Worm (Caenorhabditis elegans) whole organism, late embryonic: ENCODE measurements around the gene tra-4.

Experiments
- C08G9.2 ChIP-seq: sonication (generic microtip); optimal IDR thresholded peaks from 2 replicates; lab custom pipeline; 2016; ENCODE audit warnings: mild to moderate bottlenecking, missing genetic modification characterization, moderate library complexity, missing compliant biosample characterization
- K02D7.2 ChIP-seq: sonication (generic microtip); optimal IDR thresholded peaks from 2 replicates; lab custom pipeline; 2017; ENCODE audit warnings: mild to moderate bottlenecking, missing genetic modification characterization, missing compliant biosample characterization
- K09A11.1 ChIP-seq: sonication (generic microtip); optimal IDR thresholded peaks from 2 replicates; lab custom pipeline; 2017; ENCODE audit warnings: antibody characterized with exemption, mild to moderate bottlenecking, missing genetic modification characterization, missing compliant biosample characterization; ENCODE audit not compliant: insufficient read depth
- T23F11.4 ChIP-seq: fragments of 200-800 bp; sonication (Bioruptor generic); optimal IDR thresholded peaks from 2 replicates; lab custom pipeline; 2018; ENCODE audit warnings: mild to moderate bottlenecking, missing genetic modification characterization, missing compliant biosample characterization
- Y22D7AL.16 ChIP-seq: sonication (generic microtip); optimal IDR thresholded peaks from 2 replicates; lab custom pipeline; 2016; ENCODE audit warnings: missing genetic modification characterization, missing compliant biosample characterization
- ama-1 ChIP-seq: fragments of 150-350 bp; optimal IDR thresholded peaks from 2 replicates; lab custom pipeline; 2014
- ceh-2 ChIP-seq: sonication (generic microtip); optimal IDR thresholded peaks from 2 replicates; lab custom pipeline; 2016; ENCODE audit warnings: missing genotype, missing genetic modification characterization, missing compliant biosample characterization
- ceh-30 ChIP-seq: fragments of 150-350 bp; optimal IDR thresholded peaks from 2 replicates; lab custom pipeline; 2014; ENCODE audit warnings: missing biosample characterization, missing genetic modification characterization
- ceh-34 ChIP-seq: sonication (generic microtip); optimal IDR thresholded peaks from 2 replicates; lab custom pipeline; 2016; ENCODE audit warnings: mild to moderate bottlenecking, missing genetic modification characterization, missing compliant biosample characterization
- ceh-48 ChIP-seq: sonication (generic microtip); optimal IDR thresholded peaks from 2 replicates; lab custom pipeline; 2016; ENCODE audit warnings: missing genetic modification characterization, inconsistent platforms, missing compliant biosample characterization
- ceh-9 ChIP-seq: sonication (generic microtip); optimal IDR thresholded peaks from 2 replicates; lab custom pipeline; 2016; ENCODE audit warnings: mild to moderate bottlenecking, missing genetic modification characterization, inconsistent platforms, missing compliant biosample characterization
- dmd-4 ChIP-seq: sonication (generic microtip); optimal IDR thresholded peaks from 2 replicates; lab custom pipeline; 2016; ENCODE audit warnings: borderline replicate concordance, missing genetic modification characterization, missing compliant biosample characterization
- dve-1 ChIP-seq: sonication (generic microtip); optimal IDR thresholded peaks from 2 replicates; lab custom pipeline; 2017; ENCODE audit warnings: antibody characterized with exemption, mild to moderate bottlenecking, missing genetic modification characterization, missing compliant biosample characterization
- elt-2 ChIP-seq: sonication (generic microtip); optimal IDR thresholded peaks from 2 replicates; lab custom pipeline; 2016; ENCODE audit warnings: missing genetic modification reagents, missing genetic modification characterization, missing compliant biosample characterization
- elt-4 ChIP-seq: sonication (generic microtip); optimal IDR thresholded peaks from 2 replicates; lab custom pipeline; 2016; ENCODE audit warnings: missing genetic modification characterization, missing compliant biosample characterization
- ets-4 ChIP-seq: sonication (generic microtip); optimal IDR thresholded peaks from 2 replicates; lab custom pipeline; 2016; ENCODE audit warnings: missing genetic modification characterization, missing compliant biosample characterization
- eyg-1 ChIP-seq: sonication (generic microtip); optimal IDR thresholded peaks from 2 replicates; lab custom pipeline; 2016; ENCODE audit warnings: missing genotype, missing genetic modification characterization, missing compliant biosample characterization
- fax-1 ChIP-seq: sonication (generic microtip); optimal IDR thresholded peaks from 2 replicates; lab custom pipeline; 2016; ENCODE audit warnings: missing genotype, missing genetic modification characterization, missing compliant biosample characterization
- fkh-10 ChIP-seq: fragments of 150-350 bp; optimal IDR thresholded peaks from 2 replicates; lab custom pipeline; 2014; ENCODE audit warnings: missing biosample characterization, missing genetic modification reagents, missing genetic modification characterization
- fkh-6 ChIP-seq: sonication (generic microtip); optimal IDR thresholded peaks from 2 replicates; lab custom pipeline; 2016; ENCODE audit warnings: missing genetic modification characterization, missing compliant biosample characterization
- gmeb-2 ChIP-seq: sonication (generic microtip); optimal IDR thresholded peaks from 2 replicates; lab custom pipeline; 2016; ENCODE audit warnings: missing genetic modification characterization, inconsistent platforms, missing compliant biosample characterization
- hlh-15 ChIP-seq: sonication (generic microtip); optimal IDR thresholded peaks from 2 replicates; lab custom pipeline; 2016; ENCODE audit warnings: missing genetic modification characterization, missing compliant biosample characterization
- hlh-6 ChIP-seq: sonication (generic microtip); optimal IDR thresholded peaks from 2 replicates; lab custom pipeline; 2016; ENCODE audit warnings: missing genotype, missing genetic modification characterization, missing compliant biosample characterization
- madf-2 ChIP-seq: sonication (generic microtip); optimal IDR thresholded peaks from 2 replicates; lab custom pipeline; 2017; ENCODE audit warnings: missing genetic modification characterization, missing compliant biosample characterization
- nhr-11 ChIP-seq: fragments of 150-350 bp; optimal IDR thresholded peaks from 2 replicates; lab custom pipeline; 2014; ENCODE audit warnings: missing biosample characterization, missing genetic modification characterization
- pag-3 ChIP-seq: sonication (generic microtip); optimal IDR thresholded peaks from 2 replicates; lab custom pipeline; 2016; ENCODE audit warnings: missing compliant biosample characterization, missing genetic modification characterization, borderline replicate concordance
- pat-9 ChIP-seq: fragments of 200-800 bp; sonication (Bioruptor generic); optimal IDR thresholded peaks from 2 replicates; lab custom pipeline; 2018; ENCODE audit warnings: mild to moderate bottlenecking, missing genetic modification characterization, moderate library complexity, missing compliant biosample characterization
- pax-1 ChIP-seq: fragments of 150-350 bp; optimal IDR thresholded peaks from 2 replicates; lab custom pipeline; 2014; ENCODE audit warnings: missing biosample characterization, missing genetic modification characterization
- pha-4 ChIP-seq: fragments of 150-350 bp; optimal IDR thresholded peaks from 2 replicates; lab custom pipeline; 2018; ENCODE audit warnings: missing biosample characterization, missing genetic modification reagents, missing genetic modification characterization
- pros-1 ChIP-seq: fragments of 150-350 bp; optimal IDR thresholded peaks from 2 replicates; lab custom pipeline; 2014; ENCODE audit warnings: missing biosample characterization, missing genetic modification reagents, missing genetic modification characterization
- ref-2 ChIP-seq: sonication (generic microtip); optimal IDR thresholded peaks from 2 replicates; lab custom pipeline; 2016; ENCODE audit warnings: missing genetic modification characterization, missing compliant biosample characterization
- sdc-2 ChIP-seq: sonication (generic microtip); optimal IDR thresholded peaks from 2 replicates; lab custom pipeline; 2016; ENCODE audit warnings: missing genotype, missing genetic modification characterization, missing compliant biosample characterization
- tbx-2 ChIP-seq: sonication (generic microtip); optimal IDR thresholded peaks from 2 replicates; lab custom pipeline; 2016; ENCODE audit warnings: missing genetic modification characterization, missing compliant biosample characterization
- ttx-3 ChIP-seq: sonication (generic microtip); optimal IDR thresholded peaks from 2 replicates; lab custom pipeline; 2016; ENCODE audit warnings: missing genetic modification reagents, missing genetic modification characterization, missing compliant biosample characterization
- unc-42 ChIP-seq: sonication (generic microtip); optimal IDR thresholded peaks from 2 replicates; lab custom pipeline; 2016; ENCODE audit warnings: missing genotype, missing genetic modification characterization, missing compliant biosample characterization
- unc-86 ChIP-seq: sonication (generic microtip); optimal IDR thresholded peaks from 2 replicates; lab custom pipeline; 2016; ENCODE audit warnings: missing genetic modification characterization, missing compliant biosample characterization
- zip-5 ChIP-seq: sonication (generic microtip); optimal IDR thresholded peaks from 2 replicates; lab custom pipeline; 2016; ENCODE audit warnings: missing genetic modification characterization, missing compliant biosample characterization
- ztf-16 ChIP-seq: sonication (generic microtip); optimal IDR thresholded peaks from 2 replicates; lab custom pipeline; 2017; ENCODE audit warnings: missing genetic modification characterization, missing compliant biosample characterization

Gene tra-4

DNA sequence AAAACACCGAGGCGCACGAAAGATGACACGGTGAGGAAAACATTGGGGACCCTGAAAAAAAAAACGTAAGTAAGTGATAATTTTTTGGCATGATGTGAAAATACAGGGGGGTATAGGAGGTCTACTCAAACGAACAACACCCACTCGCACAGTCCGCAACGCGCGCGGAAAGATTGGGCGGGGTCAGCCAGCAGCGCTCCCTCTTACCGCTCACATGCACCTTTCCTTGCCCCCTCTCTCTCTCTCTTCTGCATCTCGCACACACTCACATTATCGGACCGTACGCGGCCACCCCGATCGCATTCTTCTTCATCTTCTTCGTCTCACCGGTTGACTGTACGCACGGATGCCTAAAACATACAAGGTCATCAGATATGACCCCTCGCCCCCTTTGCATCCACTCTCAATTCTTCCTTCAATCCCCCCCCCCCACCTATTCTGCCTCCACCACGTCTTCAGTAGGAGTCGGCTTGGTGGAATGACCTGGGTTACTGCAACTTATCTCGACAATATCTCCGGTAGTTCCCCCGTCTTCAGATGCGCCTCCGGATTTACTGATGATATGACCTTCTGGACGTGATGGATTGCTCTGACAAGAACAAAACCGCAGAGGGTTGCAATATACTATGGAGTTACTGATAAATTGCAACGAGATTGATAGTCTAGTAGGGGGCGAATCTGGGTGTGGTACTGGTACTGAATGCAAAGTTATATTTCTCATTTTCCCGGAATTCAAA lies 22.3 kb upstream of the tra-4 start, which contains the start of gene F53B3.5 (continued):
- TF ChIP-seq ama-1 (lab: Kevin White, UChicago) (no peak), ceh-9 (tag; lab: Kevin White, UChicago) (no peak), pros-1 (tag; lab: Kevin White, UChicago) (peak; percentile 53), pax-1 (no peak)
- TF ChIP-seq, all 69 proteins: peak for 10

ce11 chrX:2877433-2877832 lies 20.0 kb upstream of the tra-4 start:
- TF ChIP-seq pat-9 (no peak), pros-1 (tag; lab: Kevin White, UChicago) (no peak), fax-1 (no peak), hlh-6 (tag; lab: Kevin White, UChicago) (no peak), elt-2 (tag; lab: Kevin White, UChicago) (no peak), eyg-1 (tag; lab: Kevin White, UChicago) (no peak), pag-3 (tag; lab: Kevin White, UChicago) (no peak), dmd-4 (tag; lab: Kevin White, UChicago) (no peak), C08G9.2 (tag; lab: Kevin White, UChicago) (no peak), fkh-10 (GFP tag; lab: Kevin White, UChicago) (no peak), ceh-30 (no peak), unc-42 (tag; lab: Kevin White, UChicago) (no peak), nhr-11 (tag; lab: Kevin White, UChicago) (no peak), ceh-48 (tag; lab: Kevin White, UChicago) (no peak)

DNA sequence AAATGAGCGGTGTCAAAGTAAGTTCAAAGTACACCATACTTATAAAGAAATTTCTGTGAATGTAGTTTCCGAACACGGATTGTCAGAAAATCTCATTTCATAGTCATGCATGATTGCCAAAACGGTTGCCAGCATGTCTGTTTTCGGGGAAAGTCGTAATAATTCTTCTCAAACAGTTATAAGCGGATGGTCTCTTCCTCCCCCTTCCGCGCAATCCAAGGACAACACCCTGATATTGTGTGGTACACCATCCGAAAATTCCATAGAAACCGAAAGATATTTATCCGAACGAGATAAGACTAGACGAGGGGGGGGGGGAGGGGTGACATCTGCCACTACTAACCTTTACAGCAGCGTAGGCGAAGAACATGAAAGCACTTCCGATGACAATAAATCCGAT lies 17.2 kb upstream of the tra-4 start:
- TF ChIP-seq K02D7.2 (tag; lab: Kevin White, UChicago) = no peak
- no peak for TF ChIP-seq tbx-2 (tag; lab: Kevin White, UChicago)
- TF ChIP-seq ref-2 = no peak
- no peak for TF ChIP-seq hlh-6 (tag; lab: Kevin White, UChicago)
- no peak for TF ChIP-seq zip-5 (tag; lab: Kevin White, UChicago)
- no peak for TF ChIP-seq eyg-1 (tag; lab: Kevin White, UChicago)
- TF ChIP-seq ama-1 (lab: Kevin White, UChicago) = no peak
- TF ChIP-seq pha-4 (tag; lab: Kevin White, UChicago) = no peak
- no peak for TF ChIP-seq gmeb-2
- no peak for TF ChIP-seq sdc-2 (tag; lab: Kevin White, UChicago)
- no peak for TF ChIP-seq fax-1
- TF ChIP-seq ztf-16 = no peak
- no peak for TF ChIP-seq madf-2 (tag; lab: Kevin White, UChicago)
- no peak for TF ChIP-seq unc-86 (tag; lab: Kevin White, UChicago)
- no peak for TF ChIP-seq T23F11.4 (GFP tag; lab: Kevin White, UChicago)
- TF ChIP-seq K09A11.1 (tag; lab: Kevin White, UChicago) = no peak
- no peak for TF ChIP-seq elt-4

- no peak for TF ChIP-seq ama-1 (lab: Kevin White, UChicago)
- TF ChIP-seq C08G9.2 (tag; lab: Kevin White, UChicago) = no peak
- no peak for TF ChIP-seq ceh-2 (tag; lab: Kevin White, UChicago)
- TF ChIP-seq K02D7.2 (tag; lab: Kevin White, UChicago) = no peak
- no peak for TF ChIP-seq Y22D7AL.16 (tag; lab: Kevin White, UChicago)
Observed at ce11 chrX:2873272-2873671, 15.9 kb upstream of the tra-4 start.

- TF ChIP-seq sdc-2 (tag; lab: Kevin White, UChicago) (no peak), ceh-34 (tag; lab: Kevin White, UChicago) (peak; percentile 23), ref-2 (peak; percentile 24), dve-1 (tag; lab: Kevin White, UChicago) (peak; percentile 1), hlh-15 (no peak), fkh-6 (no peak), ttx-3 (tag; lab: Kevin White, UChicago) (no peak), dmd-4 (tag; lab: Kevin White, UChicago) (no peak), ets-4 (tag; lab: Kevin White, UChicago) (peak; percentile 1)
Observed at ce11 chrX:2871037-2871436, 13.6 kb upstream of the tra-4 start, which contains the start of gene F53B3.3. TSS of gene F53B3.3 (minus strand) at chrX:2871137.
